Worm (Caenorhabditis elegans) whole organism, L4 larva: ENCODE measurements around the gene clec-34.

ENCODE experiments used
- R02D3.7 ChIP-seq: fragments of 150-350 bp; sonication (generic microtip); optimal IDR thresholded peaks from 3 replicates; lab custom pipeline; 2014; ENCODE audit warnings: missing biosample characterization, missing genetic modification characterization
- ama-1 ChIP-seq: fragments of 150-350 bp; optimal IDR thresholded peaks from 2 replicates; lab custom pipeline; 2014; ENCODE audit warnings: inconsistent platforms, mixed read lengths
- fos-1 ChIP-seq: fragments of 150-350 bp; optimal IDR thresholded peaks from 2 replicates; lab custom pipeline; 2014; ENCODE audit warnings: missing biosample characterization, missing genetic modification characterization
- lin-15B ChIP-seq: fragments of 150-350 bp; sonication (generic microtip); optimal IDR thresholded peaks from 3 replicates; lab custom pipeline; 2014; ENCODE audit warnings: missing biosample characterization, missing genetic modification characterization
- lin-39 ChIP-seq: fragments of 150-350 bp; optimal IDR thresholded peaks from 2 replicates; lab custom pipeline; 2014; ENCODE audit warnings: missing biosample characterization, missing genetic modification reagents, missing genetic modification characterization
- nhr-42 ChIP-seq: fragments of 200-800 bp; sonication (Bioruptor generic); IDR thresholded peaks from 2 replicates; pipeline ENCODE4 v1.3.6; 2022; ENCODE audit warnings: missing genetic modification characterization, missing compliant biosample characterization
- nhr-76 ChIP-seq: fragments of 150-350 bp; optimal IDR thresholded peaks from 2 replicates; lab custom pipeline; 2014; ENCODE audit warnings: missing biosample characterization, missing genetic modification characterization
- pqm-1 ChIP-seq: sonication (generic microtip); optimal IDR thresholded peaks from 2 replicates; lab custom pipeline; 2017; ENCODE audit warnings: missing biosample characterization, missing genetic modification characterization
- spr-1 ChIP-seq: sonication (generic microtip); optimal IDR thresholded peaks from 2 replicates; lab custom pipeline; 2016; ENCODE audit warnings: mild to moderate bottlenecking, missing genetic modification characterization, missing compliant biosample characterization
- tra-1 ChIP-seq: fragments of 200-800 bp; sonication (Bioruptor generic); IDR thresholded peaks from 2 replicates; pipeline ENCODE4 v1.3.6; 2022; ENCODE audit warnings: missing genetic modification reagents, missing genetic modification characterization, missing compliant biosample characterization
- unc-62 ChIP-seq, 3 experiments: fragments of 150-350 bp in 1 of 3; sonication (generic microtip); optimal IDR thresholded peaks in 2 of 3; peaks in 1 of 3; 1 replicate in 1 of 3; 2 replicates in 2 of 3; lab custom pipeline; 2014 to 2017; ENCODE audit warnings: missing biosample characterization in 3 of 3, missing genetic modification characterization in 3 of 3, missing genetic modification reagents in 3 of 3, missing genotype in 1 of 3
- zip-11 ChIP-seq: fragments of 200-800 bp; sonication (Bioruptor generic); IDR thresholded peaks from 2 replicates; pipeline ENCODE4 v1.3.6; 2022; ENCODE audit warnings: missing genetic modification characterization, missing compliant biosample characterization

DNA sequence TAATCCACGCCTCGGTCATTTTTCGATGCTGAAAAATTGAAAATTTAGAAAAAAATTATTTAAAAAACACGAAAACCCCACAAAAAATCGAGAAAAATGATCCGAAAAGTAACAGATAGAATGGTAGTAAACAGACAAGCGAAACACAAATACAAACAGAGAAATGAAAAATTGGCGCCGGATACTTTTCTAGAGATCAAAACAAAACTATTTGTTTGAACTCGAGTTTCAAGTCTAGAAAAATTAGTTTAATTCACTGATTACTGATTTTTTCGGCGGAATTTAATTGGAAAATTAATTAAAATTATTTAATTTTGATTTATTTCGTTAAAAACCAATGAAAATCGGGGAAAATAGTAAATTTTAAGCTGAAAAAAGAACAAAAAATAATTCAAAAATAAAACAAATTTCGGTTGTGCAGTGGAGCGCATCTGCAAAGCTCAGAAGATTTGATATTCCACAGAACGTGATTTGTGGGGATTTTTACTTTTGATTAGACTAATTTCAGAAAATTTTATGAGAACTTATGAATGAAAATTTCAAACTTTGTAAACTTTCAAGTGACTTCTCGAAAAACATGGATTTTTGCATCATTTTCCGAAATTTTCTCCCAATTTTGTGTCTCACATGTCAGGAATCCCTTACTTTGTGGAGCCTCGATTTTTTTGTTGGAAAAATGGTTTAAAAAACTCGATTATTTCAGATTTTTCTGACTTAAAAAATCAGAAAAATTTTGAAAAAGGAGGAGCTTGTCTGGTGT, 10.8 kb downstream of the clec-34 start, which contains the start of gene gyg-2:
- TF ChIP-seq lin-15B (tag; lab: Kevin White, UChicago) = no peak
- TF ChIP-seq pqm-1 = no peak
- TF ChIP-seq R02D3.7 = no peak
- no peak for TF ChIP-seq lin-39 (tag; lab: Kevin White, UChicago)
- TF ChIP-seq nhr-76 (tag; lab: Kevin White, UChicago) = no peak
- no peak for TF ChIP-seq unc-62 (GFP tag; optimal IDR thresholded peaks at IDR 0.05 in 1 of 2; lab: Kevin White, UChicago)
- no peak for TF ChIP-seq unc-62 (tag; optimal IDR thresholded peaks at IDR 0.05; lab: Kevin White, UChicago)
- TF ChIP-seq spr-1 (tag; lab: Kevin White, UChicago) = no peak
- no peak for TF ChIP-seq ama-1
- TF ChIP-seq fos-1 (tag; lab: Kevin White, UChicago) = no peak
- TF ChIP-seq tra-1 (GFP tag; lab: Robert Waterston, UW) = no peak
- TF ChIP-seq zip-11 (GFP tag; lab: Robert Waterston, UW) = no peak
- no peak for TF ChIP-seq nhr-42
